ENCODE assay signal across 6 worm cellular contexts in the genomic region with DNA sequence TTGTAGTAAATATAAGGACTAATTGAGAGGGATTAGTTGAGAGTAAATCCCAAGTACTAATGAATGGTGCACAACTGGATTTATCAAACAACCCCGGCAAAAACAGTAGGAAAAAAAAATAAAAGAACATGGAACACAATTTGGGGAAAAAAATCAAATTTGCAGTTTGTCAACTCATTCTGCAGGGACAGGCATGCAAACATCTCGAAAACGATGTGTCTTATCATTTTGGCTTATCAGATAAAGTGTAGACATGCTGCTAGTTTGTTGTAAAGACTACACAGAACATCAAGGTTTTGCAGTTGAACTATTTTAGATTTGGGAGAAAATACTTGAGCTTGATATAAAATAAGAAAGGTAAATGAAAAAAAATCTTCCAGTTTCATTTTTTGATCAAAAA.
TF ChIP-seq lines count a peak whose summit lies in the region.

No protein-coding gene starts in this region.

TF ChIP-seq in whole organism, L1 larva, 84 proteins besides CTCF, POLR2A, EP300 and RAD21:
- TF ChIP-seq lin-14 (GFP tag; optimal IDR thresholded peaks at IDR 0.05; lab: Kevin White, UChicago) (peak; percentile 6), irx-1 (tag; optimal IDR thresholded peaks at IDR 0.05; lab: Kevin White, UChicago) (no peak), xbp-1 (tag; optimal IDR thresholded peaks at IDR 0.05; lab: Kevin White, UChicago) (no peak)

TF ChIP-seq in whole organism, L2 larva, 48 proteins besides CTCF, POLR2A, EP300 and RAD21:
- TF ChIP-seq skn-1 (tag; optimal IDR thresholded peaks at IDR 0.05; lab: Kevin White, UChicago), result no peak
- no peak for TF ChIP-seq nhr-77 (tag; optimal IDR thresholded peaks at IDR 0.05; lab: Kevin White, UChicago)
- TF ChIP-seq unc-55 (GFP tag; optimal IDR thresholded peaks at IDR 0.05; lab: Kevin White, UChicago), result no peak
- peak; percentile 52 for TF ChIP-seq fos-1 (tag; optimal IDR thresholded peaks at IDR 0.05; lab: Kevin White, UChicago)
- TF ChIP-seq sma-9 (GFP tag; optimal IDR thresholded peaks at IDR 0.05; lab: Kevin White, UChicago), result peak; percentile 2
- no peak for TF ChIP-seq sma-9 (tag; optimal IDR thresholded peaks at IDR 0.05; lab: Kevin White, UChicago)

TF ChIP-seq in whole organism, L3 larva, 47 proteins besides CTCF, POLR2A, EP300 and RAD21:
- TF ChIP-seq unc-62 (GFP tag; optimal IDR thresholded peaks at IDR 0.05; lab: Kevin White, UChicago) (no peak), elt-2 (tag; optimal IDR thresholded peaks at IDR 0.05; lab: Kevin White, UChicago) (peak; percentile 41), fos-1 (tag; optimal IDR thresholded peaks at IDR 0.05; lab: Kevin White, UChicago) (no peak), nhr-76 (tag; optimal IDR thresholded peaks at IDR 0.05; lab: Kevin White, UChicago) (no peak)

TF ChIP-seq in whole organism, L4 larva, 104 proteins besides CTCF, POLR2A, EP300 and RAD21:
- TF ChIP-seq ama-1 (optimal IDR thresholded peaks at IDR 0.05; lab: Kevin White, UChicago) (no peak), aha-1 (tag; lab: Kevin White, UChicago) (peak; percentile 59), hlh-11 (tag; optimal IDR thresholded peaks at IDR 0.05; lab: Kevin White, UChicago) (no peak), pqm-1 (tag; optimal IDR thresholded peaks at IDR 0.05; lab: Kevin White, UChicago) (peak; percentile 50), ces-1 (GFP tag; optimal IDR thresholded peaks at IDR 0.05; lab: Kevin White, UChicago) (no peak), nhr-28 (tag; optimal IDR thresholded peaks at IDR 0.05; lab: Kevin White, UChicago) (peak; percentile 39)

TF ChIP-seq in whole organism, late embryonic, 69 proteins besides CTCF, POLR2A, EP300 and RAD21:
- TF ChIP-seq pha-2 (tag; optimal IDR thresholded peaks at IDR 0.05; lab: Kevin White, UChicago) (no peak), elt-2 (tag; optimal IDR thresholded peaks at IDR 0.05; lab: Kevin White, UChicago) (peak; percentile 2)

TF ChIP-seq in whole organism, young adult, 124 proteins besides CTCF, POLR2A, EP300 and RAD21:
- TF ChIP-seq rpc-1 (optimal IDR thresholded peaks at IDR 0.05; lab: Kevin White, UChicago) (no peak), rpc-1 (tag; optimal IDR thresholded peaks at IDR 0.05; lab: Kevin White, UChicago) (no peak), let-607 (tag; optimal IDR thresholded peaks at IDR 0.05; lab: Kevin White, UChicago) (peak; percentile 55 to 64), nhr-80 (tag; optimal IDR thresholded peaks at IDR 0.05; lab: Kevin White, UChicago) (peak; percentile 65)
